Fruit fly (Drosophila melanogaster): ENCODE data around the gene Or98b.

Gene Or98b

dm6 chr3R:28332137-28332671 is 19.8 kb upstream of the Or98b start (continued):
- TF ChIP-seq Antp (GFP tag; optimal IDR thresholded peaks at IDR 0.05) (peak; percentile 66), CG17802 (tag; optimal IDR thresholded peaks at IDR 0.05) (no peak), dmrt11E (tag; optimal IDR thresholded peaks at IDR 0.05) (no peak), gsb-n (tag; optimal IDR thresholded peaks at IDR 0.05) (no peak), rib (GFP tag; IDR thresholded peaks at IDR 0.05) (0 out of 2 replicates have a peak, but pooled peaks have one; percentile 15), CG17328 (GFP tag; IDR thresholded peaks at IDR 0.05) (peak; percentile 61), Pdp1 (GFP tag; optimal IDR thresholded peaks at IDR 0.05) (peak in 1 of 2 experiments; percentile 26), CG14014 (GFP tag; IDR thresholded peaks at IDR 0.05) (peak; percentile 43; the same call in 1 of the 2 replicates), Ets97D (GFP tag; optimal IDR thresholded peaks at IDR 0.05) (no peak), CG12769 (tag; optimal IDR thresholded peaks at IDR 0.05) (peak; percentile 86), Trl (optimal IDR thresholded peaks at IDR 0.05) (no peak), Trl (GFP tag; optimal IDR thresholded peaks at IDR 0.05) (peak; percentile 44), onecut (GFP tag; IDR thresholded peaks at IDR 0.05) (no peak), pnt (GFP tag; optimal IDR thresholded peaks at IDR 0.05) (peak; percentile 3), croc (GFP tag; conservative IDR thresholded peaks at IDR 0.05) (peak; percentile 24; the same call in 1 of the 3 replicates), Usf (GFP tag; optimal IDR thresholded peaks at IDR 0.05) (peak; percentile 17), CG17612 (GFP tag; IDR thresholded peaks at IDR 0.05) (no peak), tgo (GFP tag; IDR thresholded peaks at IDR 0.05) (peak; percentile 56; the same call in 2 of the 3 replicates), CG16813 (GFP tag; IDR thresholded peaks at IDR 0.05; ENCODE audit: partially characterized antibody) (no peak), Dref (GFP tag; IDR thresholded peaks at IDR 0.05) (no peak), Rfx (GFP tag; IDR thresholded peaks at IDR 0.05) (peak; percentile 88), E2f1 (GFP tag; IDR thresholded peaks at IDR 0.05) (peak; percentile 55; the same call in 1 of the 2 replicates), sc (optimal IDR thresholded peaks at IDR 0.05) (no peak), sc (GFP tag; optimal IDR thresholded peaks at IDR 0.05) (peak; percentile 19), Atf-2 (GFP tag; optimal IDR thresholded peaks at IDR 0.05) (peak; percentile 20), CG7987 (GFP tag; optimal IDR thresholded peaks at IDR 0.05) (peak; percentile 34), sob (GFP tag; IDR thresholded peaks at IDR 0.05) (peak; percentile 53; the same call in 1 of the 2 replicates), so (GFP tag; IDR thresholded peaks at IDR 0.05) (peak; percentile 70; the same call in 1 of the 3 replicates), CG10147 (GFP tag; optimal IDR thresholded peaks at IDR 0.05) (peak; percentile 63), trem (tag; optimal IDR thresholded peaks at IDR 0.05) (no peak), Camta (GFP tag; optimal IDR thresholded peaks at IDR 0.05) (peak; percentile 48), CG11723 (GFP tag; optimal IDR thresholded peaks at IDR 0.05) (peak; percentile 10), HLH3B (GFP tag; IDR thresholded peaks at IDR 0.05) (peak; percentile 53; the same call in 1 of the 2 replicates), CG16779 (GFP tag; IDR thresholded peaks at IDR 0.05) (peak; percentile 57), NfI (GFP tag; optimal IDR thresholded peaks at IDR 0.05) (peak; percentile 68), al (GFP tag; IDR thresholded peaks at IDR 0.05) (peak; percentile 49), Hand (GFP tag; optimal IDR thresholded peaks at IDR 0.05) (peak; percentile 37), chn (GFP tag; optimal IDR thresholded peaks at IDR 0.05) (peak; percentile 3), abd-A (tag; optimal IDR thresholded peaks at IDR 0.05) (peak; percentile 92), CG8924 (tag; optimal IDR thresholded peaks at IDR 0.05) (peak; percentile 58), CG17829 (tag; optimal IDR thresholded peaks at IDR 0.05) (peak; percentile 20), dmrt99B (tag; optimal IDR thresholded peaks at IDR 0.05) (peak; percentile 74), dati (GFP tag; IDR thresholded peaks at IDR 0.05) (no peak), lilli (GFP tag; optimal IDR thresholded peaks at IDR 0.05) (peak; percentile 77), toy (GFP tag; IDR thresholded peaks at IDR 0.05) (peak; percentile 40; the same call in 1 of the 2 replicates), kay (GFP tag; optimal IDR thresholded peaks at IDR 0.05) (peak; percentile 39), CG12219 (GFP tag; optimal IDR thresholded peaks at IDR 0.05) (peak; percentile 30), ranshi (GFP tag; IDR thresholded peaks at IDR 0.05) (0 out of 2 replicates have a peak, but pooled peaks have one; percentile 60), Side (GFP tag; optimal IDR thresholded peaks at IDR 0.05) (peak; percentile 4), ac (GFP tag; optimal IDR thresholded peaks at IDR 0.05) (no peak), Dip3 (GFP tag; optimal IDR thresholded peaks at IDR 0.05) (peak; percentile 49)
